Worm (Caenorhabditis elegans) whole organism, L2 larva: ENCODE measurements around the gene ZK697.1.

Experiments
- C34F6.9 ChIP-seq: fragments of 150-350 bp; optimal IDR thresholded peaks from 2 replicates; lab custom pipeline; 2014; ENCODE audit warnings: missing biosample characterization, missing genetic modification characterization
- F13H6.1 ChIP-seq: sonication (generic microtip); optimal IDR thresholded peaks from 2 replicates; lab custom pipeline; 2016; ENCODE audit warnings: missing genetic modification characterization, missing compliant biosample characterization
- R02D3.7 ChIP-seq: fragments of 150-350 bp; optimal IDR thresholded peaks from 2 replicates; lab custom pipeline; 2014; ENCODE audit warnings: missing biosample characterization, missing genetic modification characterization
- Y55F3AM.14 ChIP-seq: fragments of 200-800 bp; sonication (Bioruptor generic); optimal IDR thresholded peaks from 2 replicates; lab custom pipeline; 2018; ENCODE audit warnings: mild to moderate bottlenecking, missing genetic modification characterization, missing compliant biosample characterization
- ZK546.5 ChIP-seq: sonication (generic microtip); optimal IDR thresholded peaks from 2 replicates; lab custom pipeline; 2017; ENCODE audit warnings: missing biosample characterization, missing genetic modification characterization
- alr-1 ChIP-seq: fragments of 150-350 bp; optimal IDR thresholded peaks from 2 replicates; lab custom pipeline; 2014; ENCODE audit warnings: missing biosample characterization, missing genetic modification characterization
- ama-1 ChIP-seq: fragments of 150-350 bp; optimal IDR thresholded peaks from 2 replicates; lab custom pipeline; 2018; ENCODE audit warnings: inconsistent platforms
- blmp-1 ChIP-seq: sonication (generic microtip); optimal IDR thresholded peaks from 2 replicates; lab custom pipeline; 2017; ENCODE audit warnings: missing genetic modification characterization, mild to moderate bottlenecking, missing compliant biosample characterization, antibody characterized with exemption, moderate library complexity; ENCODE audit not compliant: insufficient read depth
- ceh-16 ChIP-seq: fragments of 150-350 bp; optimal IDR thresholded peaks from 2 replicates; lab custom pipeline; 2014; ENCODE audit warnings: missing biosample characterization, missing genetic modification characterization
- ceh-82 ChIP-seq: fragments of 150-350 bp; optimal IDR thresholded peaks from 2 replicates; lab custom pipeline; 2014; ENCODE audit warnings: missing biosample characterization, missing genetic modification characterization
- crh-2 ChIP-seq: sonication (generic microtip); optimal IDR thresholded peaks from 2 replicates; lab custom pipeline; 2017; ENCODE audit warnings: missing biosample characterization, missing genetic modification characterization
- dmd-4 ChIP-seq: sonication (generic microtip); optimal IDR thresholded peaks from 2 replicates; lab custom pipeline; 2017; ENCODE audit warnings: missing biosample characterization, missing genetic modification characterization
- elt-3 ChIP-seq: sonication (generic microtip); optimal IDR thresholded peaks from 2 replicates; lab custom pipeline; 2017; ENCODE audit warnings: missing biosample characterization, missing genetic modification characterization
- fos-1 ChIP-seq: fragments of 150-350 bp; optimal IDR thresholded peaks from 2 replicates; lab custom pipeline; 2014; ENCODE audit warnings: missing biosample characterization, missing genetic modification characterization
- gmeb-1 ChIP-seq: fragments of 150-350 bp; optimal IDR thresholded peaks from 2 replicates; lab custom pipeline; 2014; ENCODE audit warnings: missing biosample characterization, missing genetic modification characterization
- lin-11 ChIP-seq: fragments of 150-350 bp; sonication (generic microtip); optimal IDR thresholded peaks from 2 replicates; lab custom pipeline; 2014; ENCODE audit warnings: missing biosample characterization, missing genetic modification characterization, inconsistent platforms, mixed read lengths
- lin-13 ChIP-seq: fragments of 150-350 bp; optimal IDR thresholded peaks from 2 replicates; lab custom pipeline; 2014; ENCODE audit warnings: missing biosample characterization, missing genetic modification reagents, missing genetic modification characterization
- lin-39 ChIP-seq: fragments of 150-350 bp; optimal IDR thresholded peaks from 2 replicates; lab custom pipeline; 2014; ENCODE audit warnings: missing biosample characterization, missing genetic modification reagents, missing genetic modification characterization
- lsy-2 ChIP-seq, 2 experiments: fragments of 150-350 bp in 1 of 2; sonication (generic microtip) in 1 of 2; optimal IDR thresholded peaks; 2 replicates each; lab custom pipeline; 2014 to 2017; ENCODE audit warnings: missing biosample characterization in 2 of 2, missing genetic modification characterization in 2 of 2
- mab-5 ChIP-seq: fragments of 150-350 bp; optimal IDR thresholded peaks from 2 replicates; lab custom pipeline; 2014; ENCODE audit warnings: missing biosample characterization, missing genetic modification characterization
- mbf-1 ChIP-seq: sonication (generic microtip); optimal IDR thresholded peaks from 2 replicates; lab custom pipeline; 2017; ENCODE audit warnings: missing biosample characterization, missing genetic modification characterization
- mdl-1 ChIP-seq, 2 experiments: fragments of 150-350 bp in 1 of 2; sonication (generic microtip) in 1 of 2; optimal IDR thresholded peaks; 2 replicates each; lab custom pipeline; 2017; ENCODE audit warnings: missing biosample characterization in 2 of 2, missing genetic modification characterization in 2 of 2
- nhr-10 ChIP-seq: sonication (generic microtip); optimal IDR thresholded peaks from 2 replicates; lab custom pipeline; 2017; ENCODE audit warnings: missing biosample characterization, missing genetic modification characterization
- nhr-11 ChIP-seq: fragments of 150-350 bp; optimal IDR thresholded peaks from 2 replicates; lab custom pipeline; 2014; ENCODE audit warnings: missing biosample characterization, missing genetic modification characterization
- nhr-129 ChIP-seq: fragments of 150-350 bp; optimal IDR thresholded peaks from 2 replicates; lab custom pipeline; 2014; ENCODE audit warnings: missing biosample characterization, missing genetic modification characterization
- nhr-21 ChIP-seq: fragments of 150-350 bp; optimal IDR thresholded peaks from 2 replicates; lab custom pipeline; 2014; ENCODE audit warnings: missing biosample characterization, missing genetic modification characterization
- nhr-237 ChIP-seq: fragments of 150-350 bp; optimal IDR thresholded peaks from 2 replicates; lab custom pipeline; 2014; ENCODE audit warnings: missing biosample characterization, missing genetic modification characterization
- nhr-25 ChIP-seq: fragments of 150-350 bp; sonication (generic microtip); optimal IDR thresholded peaks from 3 replicates; lab custom pipeline; 2014; ENCODE audit warnings: missing biosample characterization, missing genetic modification characterization
- nhr-6 ChIP-seq: fragments of 150-350 bp; optimal IDR thresholded peaks from 2 replicates; lab custom pipeline; 2014; ENCODE audit warnings: missing biosample characterization, missing genetic modification characterization
- peb-1 ChIP-seq: fragments of 150-350 bp; optimal IDR thresholded peaks from 2 replicates; lab custom pipeline; 2014; ENCODE audit warnings: missing biosample characterization, missing genetic modification characterization
- sem-4 ChIP-seq: fragments of 150-350 bp; optimal IDR thresholded peaks from 2 replicates; lab custom pipeline; 2014; ENCODE audit warnings: missing biosample characterization, missing genetic modification reagents, missing genetic modification characterization
- skn-1 ChIP-seq: sonication (generic microtip); optimal IDR thresholded peaks from 2 replicates; lab custom pipeline; 2017; ENCODE audit warnings: missing biosample characterization, missing genetic modification characterization
- sma-3 ChIP-seq: sonication (generic microtip); optimal IDR thresholded peaks from 2 replicates; lab custom pipeline; 2016; ENCODE audit warnings: missing genetic modification reagents, missing genetic modification characterization, missing compliant biosample characterization
- sma-9 ChIP-seq, 2 experiments: fragments of 150-350 bp in 1 of 2; sonication (generic microtip) in 1 of 2; optimal IDR thresholded peaks; 2 replicates each; lab custom pipeline; 2014 to 2016; ENCODE audit warnings: missing genetic modification characterization in 2 of 2, mild to moderate bottlenecking in 1 of 2, missing biosample characterization in 1 of 2, missing compliant biosample characterization in 1 of 2, missing genetic modification reagents in 1 of 2, moderate library complexity in 1 of 2
- unc-39 ChIP-seq: fragments of 150-350 bp; optimal IDR thresholded peaks from 2 replicates; lab custom pipeline; 2014; ENCODE audit warnings: missing biosample characterization, missing genetic modification characterization
- unc-55 ChIP-seq: fragments of 150-350 bp; sonication (generic microtip); optimal IDR thresholded peaks from 3 replicates; lab custom pipeline; 2014; ENCODE audit warnings: missing biosample characterization, missing genetic modification reagents, missing genetic modification characterization
- zag-1 ChIP-seq: fragments of 150-350 bp; optimal IDR thresholded peaks from 2 replicates; lab custom pipeline; 2014; ENCODE audit warnings: missing biosample characterization, missing genetic modification characterization
- ztf-1 ChIP-seq: fragments of 200-800 bp; sonication (Bioruptor generic); conservative IDR thresholded peaks from 2 replicates; pipeline ENCODE4 v1.3.6; 2022; ENCODE audit warnings: missing genetic modification characterization, missing compliant biosample characterization
- ztf-11 ChIP-seq: sonication (generic microtip); optimal IDR thresholded peaks from 2 replicates; lab custom pipeline; 2017; ENCODE audit warnings: missing biosample characterization, missing genetic modification characterization
- ztf-4 ChIP-seq: fragments of 150-350 bp; optimal IDR thresholded peaks from 2 replicates; lab custom pipeline; 2014; ENCODE audit warnings: missing biosample characterization, missing genetic modification characterization

ZK697.1 gene

ce11 chrV:1767427-1767826, 14.8 kb downstream of the ZK697.1 start:
- TF ChIP-seq sem-4 (tag; lab: Kevin White, UChicago) (no peak), crh-2 (tag; lab: Kevin White, UChicago) (no peak), alr-1 (tag; lab: Kevin White, UChicago) (no peak), ZK546.5 (tag; lab: Kevin White, UChicago) (no peak), lsy-2 (tag; optimal IDR thresholded peaks at IDR 0.05; lab: Kevin White, UChicago) (no peak), ztf-4 (tag; lab: Kevin White, UChicago) (no peak), nhr-237 (tag; lab: Kevin White, UChicago) (no peak), Y55F3AM.14 (no peak), skn-1 (tag; lab: Kevin White, UChicago) (no peak), ceh-16 (no peak), lin-13 (GFP tag; lab: Kevin White, UChicago) (no peak), gmeb-1 (tag; lab: Kevin White, UChicago) (no peak), zag-1 (tag; lab: Kevin White, UChicago) (no peak), R02D3.7 (tag; lab: Kevin White, UChicago) (no peak), ztf-1 (GFP tag; lab: Robert Waterston, UW) (no peak), elt-3 (tag; lab: Kevin White, UChicago) (no peak), mbf-1 (tag; lab: Kevin White, UChicago) (no peak), sma-9 (GFP tag; optimal IDR thresholded peaks at IDR 0.05; lab: Kevin White, UChicago) (no peak), sma-9 (tag; optimal IDR thresholded peaks at IDR 0.05; lab: Kevin White, UChicago) (no peak)

DNA sequence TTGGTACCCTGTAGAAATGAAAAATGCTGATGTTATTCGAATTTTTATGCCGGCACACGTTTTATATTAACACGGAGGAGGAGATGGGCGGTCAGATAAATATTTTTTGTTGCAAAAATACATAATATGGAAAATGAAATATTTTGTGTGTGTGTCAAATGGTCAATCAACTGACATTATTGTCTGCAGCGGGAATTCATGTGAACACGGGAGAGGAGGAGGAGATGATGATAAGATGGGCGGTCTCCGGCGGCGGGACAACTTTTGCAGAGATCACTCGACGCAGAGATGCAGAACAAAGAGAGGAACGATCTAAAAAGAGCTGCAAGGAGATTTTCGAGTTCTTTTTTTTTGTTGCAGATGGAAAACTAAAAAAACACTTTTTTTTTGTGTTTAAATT, 19.1 kb downstream of the ZK697.1 start, which contains the start of gene dhs-13:
Gene dhs-13, minus strand, starts transcription at position 8 of the 400 bp plus-strand sequence.
- TF ChIP-seq nhr-129 (peak; percentile 62), nhr-21 (tag; lab: Kevin White, UChicago) (peak; percentile 14), blmp-1 (tag; lab: Kevin White, UChicago) (no peak), nhr-237 (tag; lab: Kevin White, UChicago) (no peak), sma-9 (GFP tag; optimal IDR thresholded peaks at IDR 0.05; lab: Kevin White, UChicago) (peak; percentile 58), sma-9 (tag; optimal IDR thresholded peaks at IDR 0.05; lab: Kevin White, UChicago) (no peak), mab-5 (tag; lab: Kevin White, UChicago) (no peak), sma-3 (peak; percentile 1), nhr-11 (no peak), Y55F3AM.14 (no peak), unc-55 (GFP tag; lab: Kevin White, UChicago) (no peak), F13H6.1 (tag; lab: Kevin White, UChicago) (peak; percentile 21), lin-39 (no peak), mdl-1 (tag; optimal IDR thresholded peaks at IDR 0.05; lab: Kevin White, UChicago) (no peak), ztf-4 (tag; lab: Kevin White, UChicago) (no peak), mbf-1 (tag; lab: Kevin White, UChicago) (no peak), zag-1 (tag; lab: Kevin White, UChicago) (no peak), ZK546.5 (tag; lab: Kevin White, UChicago) (no peak), fos-1 (tag; lab: Kevin White, UChicago) (peak; percentile 49), gmeb-1 (tag; lab: Kevin White, UChicago) (peak; percentile 25), nhr-25 (tag; lab: Kevin White, UChicago) (no peak), lsy-2 (tag; optimal IDR thresholded peaks at IDR 0.05; lab: Kevin White, UChicago) (peak in 1 of 2 experiments; percentile 5)

ce11 chrV:1773120-1773519, 20.5 kb downstream of the ZK697.1 start:
- no peak for TF ChIP-seq lin-13 (GFP tag; lab: Kevin White, UChicago)
- TF ChIP-seq unc-39 (tag; lab: Kevin White, UChicago): no peak
- no peak for TF ChIP-seq sma-9 (GFP tag; optimal IDR thresholded peaks at IDR 0.05; lab: Kevin White, UChicago)
- TF ChIP-seq sma-9 (tag; optimal IDR thresholded peaks at IDR 0.05; lab: Kevin White, UChicago): no peak
- TF ChIP-seq dmd-4 (tag; lab: Kevin White, UChicago): no peak
- no peak for TF ChIP-seq nhr-6 (tag; lab: Kevin White, UChicago)
- TF ChIP-seq F13H6.1 (tag; lab: Kevin White, UChicago): no peak
- TF ChIP-seq Y55F3AM.14: no peak
- TF ChIP-seq ztf-11 (tag; lab: Kevin White, UChicago): no peak
- TF ChIP-seq lsy-2 (tag; optimal IDR thresholded peaks at IDR 0.05; lab: Kevin White, UChicago): peak in 1 of 2 experiments; percentile 45
- TF ChIP-seq R02D3.7 (tag; lab: Kevin White, UChicago): no peak
- TF ChIP-seq ceh-82 (tag; lab: Kevin White, UChicago): no peak
- TF ChIP-seq ama-1 (lab: Kevin White, UChicago): no peak
- no peak for TF ChIP-seq lin-39
- TF ChIP-seq zag-1 (tag; lab: Kevin White, UChicago): no peak
- no peak for TF ChIP-seq nhr-10 (tag; lab: Kevin White, UChicago)
- TF ChIP-seq elt-3 (tag; lab: Kevin White, UChicago): no peak
- TF ChIP-seq fos-1 (tag; lab: Kevin White, UChicago): no peak
- no peak for TF ChIP-seq lin-11 (tag; lab: Kevin White, UChicago)
- no peak for TF ChIP-seq peb-1 (tag; lab: Kevin White, UChicago)
- TF ChIP-seq nhr-21 (tag; lab: Kevin White, UChicago): no peak
- TF ChIP-seq C34F6.9: peak; percentile 10
- TF ChIP-seq alr-1 (tag; lab: Kevin White, UChicago): no peak
- TF ChIP-seq unc-55 (GFP tag; lab: Kevin White, UChicago): peak; percentile 23
